Worm (Caenorhabditis elegans) whole organism, L4 larva: ENCODE data around the gene ZK686.5.
A peak's percentile ranks its signal among the peaks of the same experiment; 100 is the strongest.

ENCODE experiments used
- F26F4.8 ChIP-seq: fragments of 200-800 bp; sonication (Bioruptor generic); conservative IDR thresholded peaks from 2 replicates; pipeline ENCODE4 v1.3.6; 2022; ENCODE audit warnings: missing genetic modification characterization, missing compliant biosample characterization
- T20F7.1 ChIP-seq: fragments of 200-800 bp; sonication (Bioruptor generic); optimal IDR thresholded peaks from 2 replicates; lab custom pipeline; 2018; ENCODE audit warnings: mild to moderate bottlenecking, missing genetic modification characterization, missing compliant biosample characterization
- ama-1 ChIP-seq: fragments of 150-350 bp; optimal IDR thresholded peaks from 2 replicates; lab custom pipeline; 2014; ENCODE audit warnings: inconsistent platforms, mixed read lengths
- attf-4 ChIP-seq: sonication (generic microtip); optimal IDR thresholded peaks from 3 replicates; lab custom pipeline; 2017; ENCODE audit warnings: missing biosample characterization, missing genetic modification characterization
- ceh-20 ChIP-seq: fragments of 200-800 bp; sonication (Bioruptor generic); IDR thresholded peaks from 2 replicates; pipeline ENCODE4 v1.3.6; 2022; ENCODE audit warnings: missing genetic modification reagents, missing genetic modification characterization, missing compliant biosample characterization
- cey-2 ChIP-seq: sonication (generic microtip); optimal IDR thresholded peaks from 3 replicates; lab custom pipeline; 2017; ENCODE audit warnings: missing genetic modification characterization, mild to moderate bottlenecking, missing compliant biosample characterization, antibody characterized with exemption, borderline replicate concordance; ENCODE audit not compliant: insufficient read depth
- daf-16 ChIP-seq, 3 experiments: sonication (generic microtip); optimal IDR thresholded peaks; 2 replicates each; lab custom pipeline; 2016 to 2017; ENCODE audit warnings: missing genetic modification characterization in 3 of 3, missing genetic modification reagents in 3 of 3, mild to moderate bottlenecking in 2 of 3, missing compliant biosample characterization in 2 of 3, missing biosample characterization in 1 of 3, moderate library complexity in 1 of 3
- dmd-6 ChIP-seq: fragments of 200-800 bp; sonication (Bioruptor generic); IDR thresholded peaks from 2 replicates; pipeline ENCODE4 v1.3.6; 2022; ENCODE audit warnings: missing genetic modification reagents, missing genetic modification characterization, missing compliant biosample characterization
- dpl-1 ChIP-seq: fragments of 150-350 bp; optimal IDR thresholded peaks from 2 replicates; lab custom pipeline; 2014; ENCODE audit warnings: missing biosample characterization, missing genetic modification reagents, missing genetic modification characterization
- dve-1 ChIP-seq: sonication (generic microtip); optimal IDR thresholded peaks from 2 replicates; lab custom pipeline; 2017; ENCODE audit warnings: antibody characterized with exemption, mild to moderate bottlenecking, missing genetic modification characterization, missing compliant biosample characterization; ENCODE audit not compliant: insufficient read depth
- fkh-10 ChIP-seq: fragments of 150-350 bp; optimal IDR thresholded peaks from 2 replicates; lab custom pipeline; 2014; ENCODE audit warnings: missing biosample characterization, missing genetic modification reagents, missing genetic modification characterization
- hlh-11 ChIP-seq: fragments of 200-800 bp; sonication (Bioruptor generic); optimal IDR thresholded peaks from 2 replicates; lab custom pipeline; 2018; ENCODE audit warnings: mild to moderate bottlenecking, missing genetic modification characterization, missing compliant biosample characterization
- hlh-30 ChIP-seq: sonication (generic microtip); optimal IDR thresholded peaks from 2 replicates; lab custom pipeline; 2017; ENCODE audit warnings: antibody characterized with exemption, mild to moderate bottlenecking, missing genetic modification characterization, missing compliant biosample characterization; ENCODE audit not compliant: insufficient read depth
- hmg-1.1 ChIP-seq: fragments of 200-800 bp; sonication (Bioruptor generic); IDR thresholded peaks from 2 replicates; pipeline ENCODE4 v1.3.6; 2022; ENCODE audit warnings: missing genetic modification reagents, missing genetic modification characterization, missing compliant biosample characterization
- lin-13 ChIP-seq: fragments of 150-350 bp; optimal IDR thresholded peaks from 2 replicates; lab custom pipeline; 2014; ENCODE audit warnings: missing biosample characterization, missing genetic modification reagents, missing genetic modification characterization
- lin-38 ChIP-seq: fragments of 200-800 bp; sonication (Bioruptor generic); IDR thresholded peaks from 2 replicates; pipeline ENCODE4 v1.3.6; 2022; ENCODE audit warnings: missing genetic modification reagents, missing genetic modification characterization, missing compliant biosample characterization
- lin-39 ChIP-seq: fragments of 150-350 bp; optimal IDR thresholded peaks from 2 replicates; lab custom pipeline; 2014; ENCODE audit warnings: missing biosample characterization, missing genetic modification reagents, missing genetic modification characterization
- lsy-2 ChIP-seq, 2 experiments: fragments of 150-350 bp in 1 of 2; sonication (generic microtip) in 1 of 2; optimal IDR thresholded peaks; 2 replicates each; lab custom pipeline; 2014 to 2017; ENCODE audit warnings: missing biosample characterization in 2 of 2, missing genetic modification characterization in 2 of 2
- madf-9 ChIP-seq: fragments of 200-800 bp; sonication (Bioruptor generic); conservative IDR thresholded peaks from 2 replicates; pipeline ENCODE4 v1.3.6; 2022; ENCODE audit warnings: missing genetic modification reagents, missing genetic modification characterization, missing compliant biosample characterization
- mdl-1 ChIP-seq, 2 experiments: fragments of 150-350 bp in 1 of 2; sonication (generic microtip) in 1 of 2; optimal IDR thresholded peaks; 2 replicates each; lab custom pipeline; 2014 to 2017; ENCODE audit warnings: missing biosample characterization in 2 of 2, missing genetic modification characterization in 2 of 2
- mdt-29 ChIP-seq: fragments of 200-800 bp; sonication (Bioruptor generic); IDR thresholded peaks from 2 replicates; pipeline ENCODE4 v1.3.6; 2022; ENCODE audit warnings: missing genetic modification reagents, missing genetic modification characterization, missing compliant biosample characterization
- mep-1 ChIP-seq: fragments of 150-350 bp; sonication (generic microtip); optimal IDR thresholded peaks from 3 replicates; lab custom pipeline; 2014; ENCODE audit warnings: missing biosample characterization, missing genetic modification characterization
- mes-2 ChIP-seq: sonication (generic microtip); optimal IDR thresholded peaks from 2 replicates; lab custom pipeline; 2016; ENCODE audit warnings: missing genotype, mild to moderate bottlenecking, missing genetic modification characterization, missing compliant biosample characterization; ENCODE audit not compliant: poor library complexity, severe bottlenecking
- mxl-2 ChIP-seq: fragments of 200-800 bp; sonication (Bioruptor generic); conservative IDR thresholded peaks from 2 replicates; pipeline ENCODE4 v1.3.6; 2022; ENCODE audit warnings: missing genetic modification reagents, missing genetic modification characterization, missing compliant biosample characterization
- mxl-3 ChIP-seq: fragments of 200-800 bp; sonication (Bioruptor generic); optimal IDR thresholded peaks from 2 replicates; lab custom pipeline; 2018; ENCODE audit warnings: mild to moderate bottlenecking, missing genetic modification characterization, missing compliant biosample characterization
- nhr-102 ChIP-seq: sonication (generic microtip); optimal IDR thresholded peaks from 2 replicates; lab custom pipeline; 2016; ENCODE audit warnings: mild to moderate bottlenecking, missing genetic modification characterization, moderate library complexity, missing compliant biosample characterization
- nhr-11 ChIP-seq: fragments of 150-350 bp; optimal IDR thresholded peaks from 2 replicates; lab custom pipeline; 2014; ENCODE audit warnings: missing biosample characterization, missing genetic modification characterization
- nhr-28 ChIP-seq: fragments of 150-350 bp; optimal IDR thresholded peaks from 2 replicates; lab custom pipeline; 2014; ENCODE audit warnings: missing biosample characterization, missing genetic modification characterization
- nhr-42 ChIP-seq: fragments of 200-800 bp; sonication (Bioruptor generic); IDR thresholded peaks from 2 replicates; pipeline ENCODE4 v1.3.6; 2022; ENCODE audit warnings: missing genetic modification characterization, missing compliant biosample characterization
- nhr-48 ChIP-seq: sonication (generic microtip); optimal IDR thresholded peaks from 2 replicates; lab custom pipeline; 2016; ENCODE audit warnings: mild to moderate bottlenecking, missing genetic modification characterization, missing compliant biosample characterization
- nhr-6 ChIP-seq: fragments of 150-350 bp; optimal IDR thresholded peaks from 2 replicates; lab custom pipeline; 2014; ENCODE audit warnings: missing biosample characterization, missing genetic modification characterization
- nhr-77 ChIP-seq: fragments of 150-350 bp; optimal IDR thresholded peaks from 2 replicates; lab custom pipeline; 2014; ENCODE audit warnings: missing biosample characterization, missing genetic modification characterization
- pqm-1 ChIP-seq: sonication (generic microtip); optimal IDR thresholded peaks from 2 replicates; lab custom pipeline; 2017; ENCODE audit warnings: missing biosample characterization, missing genetic modification characterization
- skn-1 ChIP-seq: fragments of 150-350 bp; optimal IDR thresholded peaks from 2 replicates; lab custom pipeline; 2014; ENCODE audit warnings: missing biosample characterization, missing genetic modification characterization
- spr-3 ChIP-seq: fragments of 200-800 bp; sonication (Bioruptor generic); optimal IDR thresholded peaks from 2 replicates; lab custom pipeline; 2018; ENCODE audit warnings: mild to moderate bottlenecking, missing genetic modification characterization, missing compliant biosample characterization
- tra-1 ChIP-seq: fragments of 200-800 bp; sonication (Bioruptor generic); IDR thresholded peaks from 2 replicates; pipeline ENCODE4 v1.3.6; 2022; ENCODE audit warnings: missing genetic modification reagents, missing genetic modification characterization, missing compliant biosample characterization
- zfp-3 ChIP-seq: fragments of 200-800 bp; sonication (Bioruptor generic); conservative IDR thresholded peaks from 2 replicates; pipeline ENCODE4 v1.3.6; 2022; ENCODE audit warnings: missing genetic modification reagents, missing genetic modification characterization, missing compliant biosample characterization
- zip-2 ChIP-seq: fragments of 150-350 bp; optimal IDR thresholded peaks from 2 replicates; lab custom pipeline; 2014; ENCODE audit warnings: missing biosample characterization, missing genetic modification characterization

Gene ZK686.5

DNA sequence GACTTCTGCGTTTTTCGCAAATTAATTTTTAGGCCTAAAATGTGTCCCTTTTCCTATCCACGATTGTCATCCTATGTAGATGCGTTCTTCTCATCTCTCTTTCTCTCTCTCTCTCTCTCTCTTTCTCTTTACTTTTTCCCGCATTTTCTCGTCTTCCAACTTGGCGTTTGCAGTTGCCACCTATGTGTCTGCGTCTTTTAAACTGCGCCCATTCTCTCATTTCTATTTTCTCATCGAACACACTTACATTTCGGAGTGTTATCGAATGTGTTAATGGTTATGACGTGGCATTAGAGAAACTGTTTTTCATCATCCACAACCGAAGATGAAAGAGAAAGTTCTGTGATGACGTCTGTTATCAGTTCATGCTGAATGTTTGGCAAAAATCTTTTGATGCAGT is 38.8 kb downstream of the ZK686.5 start:
- no peak for TF ChIP-seq lin-39 (tag; lab: Kevin White, UChicago)
- peak; percentile 74 for TF ChIP-seq nhr-48 (tag; lab: Kevin White, UChicago)
- TF ChIP-seq pqm-1 (tag; lab: Kevin White, UChicago) = peak; percentile 84
- peak; percentile 84 for TF ChIP-seq hlh-11 (tag; lab: Kevin White, UChicago)
- TF ChIP-seq mdt-29 (GFP tag; lab: Robert Waterston, UW) = peak; percentile 49; the same call in 1 of the 2 replicates
- peak in 1 of 2 experiments; percentile 25 for TF ChIP-seq mdl-1 (tag; optimal IDR thresholded peaks at IDR 0.05; lab: Kevin White, UChicago)
- TF ChIP-seq skn-1 = no peak
- TF ChIP-seq hlh-30 (tag; lab: Kevin White, UChicago) = peak; percentile 59
- TF ChIP-seq nhr-28 (tag; lab: Kevin White, UChicago) = peak; percentile 70
- peak; percentile 60 for TF ChIP-seq mes-2 (tag; lab: Kevin White, UChicago)
- peak; percentile 19 to 83 for TF ChIP-seq lsy-2 (tag; optimal IDR thresholded peaks at IDR 0.05; lab: Kevin White, UChicago)
- peak; percentile 32 for TF ChIP-seq cey-2 (tag; lab: Kevin White, UChicago)
- peak; percentile 10 for TF ChIP-seq nhr-77 (tag; lab: Kevin White, UChicago)
- peak; percentile 54 for TF ChIP-seq dpl-1 (GFP tag; lab: Kevin White, UChicago)
- TF ChIP-seq lin-38 (GFP tag; lab: Robert Waterston, UW) = peak; percentile 20; the same call in 1 of the 2 replicates
- TF ChIP-seq T20F7.1 (GFP tag; lab: Kevin White, UChicago) = peak; percentile 73
- no peak for TF ChIP-seq nhr-6 (tag; lab: Kevin White, UChicago)
- TF ChIP-seq dve-1 (tag; lab: Kevin White, UChicago) = peak; percentile 90
- peak; percentile 42 for TF ChIP-seq ama-1 (lab: Kevin White, UChicago)
- TF ChIP-seq mep-1 (tag; lab: Kevin White, UChicago) = peak; percentile 65
- no peak for TF ChIP-seq fkh-10
- no peak for TF ChIP-seq attf-4 (tag; lab: Kevin White, UChicago)
- TF ChIP-seq hmg-1.1 (GFP tag; lab: Robert Waterston, UW) = peak; percentile 56
- no peak for TF ChIP-seq mxl-2 (GFP tag; lab: Robert Waterston, UW)
- peak; percentile 52 for TF ChIP-seq mxl-3 (GFP tag; lab: Kevin White, UChicago)
- peak; percentile 70; the same call in 1 of the 2 replicates for TF ChIP-seq nhr-42 (GFP tag; lab: Robert Waterston, UW)
- 0 out of 2 replicates have a peak, but pooled peaks have one; percentile 44 for TF ChIP-seq ceh-20 (GFP tag; lab: Robert Waterston, UW)
- peak; percentile 48 for TF ChIP-seq lin-13 (GFP tag; lab: Kevin White, UChicago)
- peak; percentile 70 for TF ChIP-seq tra-1 (GFP tag; lab: Robert Waterston, UW)
- peak; percentile 67; the same call in 1 of the 2 replicates for TF ChIP-seq zfp-3 (GFP tag; lab: Robert Waterston, UW)
- TF ChIP-seq F26F4.8 (GFP tag; lab: Robert Waterston, UW) = no peak
- 0 out of 2 replicates have a peak, but pooled peaks have one; percentile 15 for TF ChIP-seq madf-9 (GFP tag; lab: Robert Waterston, UW)
- peak; percentile 4 for TF ChIP-seq nhr-11 (tag; lab: Kevin White, UChicago)
- TF ChIP-seq spr-3 = no peak
- TF ChIP-seq dmd-6 (GFP tag; lab: Robert Waterston, UW) = peak; percentile 81
- TF ChIP-seq daf-16 (GFP tag; optimal IDR thresholded peaks at IDR 0.05; lab: Kevin White, UChicago) = peak in 1 of 2 experiments; percentile 9
- peak; percentile 75 for TF ChIP-seq daf-16 (tag; optimal IDR thresholded peaks at IDR 0.05; lab: Kevin White, UChicago)
- peak; percentile 43 for TF ChIP-seq nhr-102

- peak; percentile 6 for TF ChIP-seq nhr-11 (tag; lab: Kevin White, UChicago)
- no peak for TF ChIP-seq zip-2
Observed at ce11 chrIII:7726500-7726899, 40.8 kb downstream of the ZK686.5 start.
